Worm (Caenorhabditis elegans) whole organism, young adult: ENCODE data around the gene col-129.

ENCODE experiments used
- D2030.7 ChIP-seq: fragments of 200-800 bp; sonication (Bioruptor generic); IDR thresholded peaks from 2 replicates; pipeline ENCODE4 v1.3.6; 2022; ENCODE audit warnings: missing genetic modification reagents, missing genetic modification characterization, missing compliant biosample characterization
- F10E7.11 ChIP-seq: sonication (generic microtip); optimal IDR thresholded peaks from 2 replicates; lab custom pipeline; 2017; ENCODE audit warnings: mild to moderate bottlenecking, missing genetic modification characterization, moderate library complexity, missing compliant biosample characterization
- F52B5.7 ChIP-seq: sonication (generic microtip); optimal IDR thresholded peaks from 2 replicates; lab custom pipeline; 2016; ENCODE audit warnings: mild to moderate bottlenecking, missing genetic modification characterization, missing compliant biosample characterization
- F55B11.4 ChIP-seq: sonication (generic microtip); optimal IDR thresholded peaks from 2 replicates; lab custom pipeline; 2016; ENCODE audit warnings: missing compliant biosample characterization, missing genetic modification characterization, borderline replicate concordance; ENCODE audit not compliant: insufficient read depth
- K12H6.12 ChIP-seq: fragments of 200-800 bp; sonication (Bioruptor generic); optimal IDR thresholded peaks from 2 replicates; lab custom pipeline; 2018; ENCODE audit warnings: mild to moderate bottlenecking, missing genetic modification characterization, missing compliant biosample characterization
- Y56A3A.18 ChIP-seq: fragments of 200-800 bp; sonication (Bioruptor generic); IDR thresholded peaks from 2 replicates; pipeline ENCODE4 v1.3.6; 2022; ENCODE audit warnings: missing genetic modification reagents, missing genetic modification characterization, missing compliant biosample characterization
- aptf-3 ChIP-seq: fragments of 200-800 bp; sonication (Bioruptor generic); IDR thresholded peaks from 2 replicates; pipeline ENCODE4 v1.3.6; 2022; ENCODE audit warnings: missing genetic modification characterization, missing compliant biosample characterization
- attf-3 ChIP-seq: fragments of 200-800 bp; sonication (Bioruptor generic); conservative IDR thresholded peaks from 2 replicates; pipeline ENCODE4 v1.3.6; 2022; ENCODE audit warnings: missing genetic modification reagents, missing genetic modification characterization, missing compliant biosample characterization
- attf-5 ChIP-seq: fragments of 200-800 bp; sonication (Bioruptor generic); optimal IDR thresholded peaks from 2 replicates; lab custom pipeline; 2018; ENCODE audit warnings: mild to moderate bottlenecking, missing genetic modification characterization, missing compliant biosample characterization
- cebp-2 ChIP-seq: fragments of 200-800 bp; sonication (Bioruptor generic); IDR thresholded peaks from 2 replicates; pipeline ENCODE4 v1.3.6; 2022; ENCODE audit warnings: missing genetic modification characterization, missing compliant biosample characterization
- ceh-40 ChIP-seq: fragments of 200-800 bp; sonication (Bioruptor generic); IDR thresholded peaks from 2 replicates; pipeline ENCODE4 v1.3.6; 2022; ENCODE audit warnings: missing genetic modification characterization, missing compliant biosample characterization
- ceh-91 ChIP-seq: fragments of 200-800 bp; sonication (Bioruptor generic); IDR thresholded peaks from 2 replicates; pipeline ENCODE4 v1.3.6; 2022; ENCODE audit warnings: missing genetic modification reagents, missing genetic modification characterization, missing compliant biosample characterization
- chd-7 ChIP-seq: sonication (generic microtip); optimal IDR thresholded peaks from 2 replicates; lab custom pipeline; 2016; ENCODE audit warnings: mild to moderate bottlenecking, missing genetic modification characterization, moderate library complexity, missing compliant biosample characterization
- dox-1 ChIP-seq: fragments of 200-800 bp; sonication (Bioruptor generic); IDR thresholded peaks from 2 replicates; pipeline ENCODE4 v1.3.6; 2022; ENCODE audit warnings: missing genetic modification reagents, missing genetic modification characterization, missing compliant biosample characterization
- fkh-3 ChIP-seq: sonication (generic microtip); optimal IDR thresholded peaks from 2 replicates; lab custom pipeline; 2016; ENCODE audit warnings: mild to moderate bottlenecking, missing genetic modification characterization, missing compliant biosample characterization
- hmg-1.2 ChIP-seq: fragments of 200-800 bp; sonication (Bioruptor generic); IDR thresholded peaks from 2 replicates; pipeline ENCODE4 v1.3.6; 2022; ENCODE audit warnings: missing genetic modification reagents, missing genetic modification characterization, missing compliant biosample characterization
- hmg-20 ChIP-seq: fragments of 200-800 bp; sonication (Bioruptor generic); IDR thresholded peaks from 2 replicates; pipeline ENCODE4 v1.3.6; 2022; ENCODE audit warnings: missing genetic modification reagents, missing genetic modification characterization, missing compliant biosample characterization
- let-607 ChIP-seq, 2 experiments: fragments of 200-800 bp in 1 of 2; sonication (Bioruptor generic) in 1 of 2; sonication (generic microtip) in 1 of 2; optimal IDR thresholded peaks; 2 replicates each; lab custom pipeline; 2016 to 2018; ENCODE audit warnings: mild to moderate bottlenecking in 2 of 2, missing compliant biosample characterization in 2 of 2, missing genetic modification characterization in 2 of 2, moderate library complexity in 2 of 2, missing genotype in 1 of 2
- lir-1 ChIP-seq: fragments of 200-800 bp; sonication (Bioruptor generic); conservative IDR thresholded peaks from 2 replicates; pipeline ENCODE4 v1.3.6; 2022; ENCODE audit warnings: missing genetic modification reagents, missing genetic modification characterization, missing compliant biosample characterization
- lsl-1 ChIP-seq: fragments of 200-800 bp; sonication (Bioruptor generic); optimal IDR thresholded peaks from 2 replicates; lab custom pipeline; 2018; ENCODE audit warnings: mild to moderate bottlenecking, missing genetic modification characterization, moderate library complexity, missing compliant biosample characterization
- lsy-27 ChIP-seq: sonication (generic microtip); optimal IDR thresholded peaks from 2 replicates; lab custom pipeline; 2017; ENCODE audit warnings: missing genetic modification characterization, mild to moderate bottlenecking, missing compliant biosample characterization, antibody characterized with exemption, missing genotype, borderline replicate concordance; ENCODE audit not compliant: insufficient read depth
- madf-3 ChIP-seq: fragments of 200-800 bp; sonication (Bioruptor generic); IDR thresholded peaks from 2 replicates; pipeline ENCODE4 v1.3.6; 2022; ENCODE audit warnings: missing genetic modification reagents, missing genetic modification characterization, missing compliant biosample characterization
- nhr-120 ChIP-seq: fragments of 200-800 bp; sonication (Bioruptor generic); IDR thresholded peaks from 2 replicates; pipeline ENCODE4 v1.3.6; 2022; ENCODE audit warnings: missing genetic modification characterization, missing compliant biosample characterization
- nhr-80 ChIP-seq: sonication (generic microtip); optimal IDR thresholded peaks from 2 replicates; lab custom pipeline; 2016; ENCODE audit warnings: missing genetic modification characterization, missing compliant biosample characterization
- rcor-1 ChIP-seq: fragments of 200-800 bp; sonication (Bioruptor generic); IDR thresholded peaks from 2 replicates; pipeline ENCODE4 v1.3.6; 2022; ENCODE audit warnings: missing genetic modification reagents, missing genetic modification characterization, missing compliant biosample characterization
- repo-1 ChIP-seq: sonication (generic microtip); optimal IDR thresholded peaks from 2 replicates; lab custom pipeline; 2017; ENCODE audit warnings: mild to moderate bottlenecking, missing genetic modification characterization, missing compliant biosample characterization
- sea-2 ChIP-seq: fragments of 200-800 bp; sonication (Bioruptor generic); IDR thresholded peaks from 2 replicates; pipeline ENCODE4 v1.3.6; 2022; ENCODE audit warnings: missing genetic modification characterization, missing compliant biosample characterization
- snpc-1.1 ChIP-seq: sonication (generic microtip); optimal IDR thresholded peaks from 2 replicates; lab custom pipeline; 2017; ENCODE audit warnings: missing genetic modification characterization, mild to moderate bottlenecking, missing compliant biosample characterization, antibody characterized with exemption, moderate library complexity, missing genotype, missing genetic modification reagents; ENCODE audit not compliant: insufficient read depth
- snpc-3.4 ChIP-seq: sonication (generic microtip); optimal IDR thresholded peaks from 2 replicates; lab custom pipeline; 2017; ENCODE audit warnings: missing genetic modification characterization, mild to moderate bottlenecking, missing compliant biosample characterization, antibody characterized with exemption, moderate library complexity, missing genotype, missing genetic modification reagents
- sptf-2 ChIP-seq: fragments of 200-800 bp; sonication (Bioruptor generic); optimal IDR thresholded peaks from 2 replicates; lab custom pipeline; 2018; ENCODE audit warnings: mild to moderate bottlenecking, missing genetic modification characterization, missing compliant biosample characterization
- tlf-1 ChIP-seq: fragments of 200-800 bp; sonication (Bioruptor generic); optimal IDR thresholded peaks from 2 replicates; lab custom pipeline; 2018; ENCODE audit warnings: mild to moderate bottlenecking, missing genetic modification characterization, missing compliant biosample characterization
- unc-62 ChIP-seq: fragments of 150-350 bp; optimal IDR thresholded peaks from 2 replicates; lab custom pipeline; 2014; ENCODE audit warnings: missing biosample characterization, missing genetic modification reagents, missing genetic modification characterization
- ztf-22 ChIP-seq: fragments of 200-800 bp; sonication (Bioruptor generic); optimal IDR thresholded peaks from 2 replicates; lab custom pipeline; 2018; ENCODE audit warnings: mild to moderate bottlenecking, missing genetic modification characterization, moderate library complexity, missing compliant biosample characterization
- ztf-26 ChIP-seq: sonication (generic microtip); optimal IDR thresholded peaks from 2 replicates; lab custom pipeline; 2017; ENCODE audit warnings: missing genetic modification characterization, missing compliant biosample characterization
- ztf-3 ChIP-seq: fragments of 200-800 bp; sonication (Bioruptor generic); optimal IDR thresholded peaks from 2 replicates; lab custom pipeline; 2018; ENCODE audit warnings: mild to moderate bottlenecking, missing genetic modification characterization, missing compliant biosample characterization
- ztf-6 ChIP-seq: fragments of 200-800 bp; sonication (Bioruptor generic); IDR thresholded peaks from 2 replicates; pipeline ENCODE4 v1.3.6; 2022; ENCODE audit warnings: missing genetic modification reagents, missing genetic modification characterization, missing compliant biosample characterization

Gene col-129

ce11 chrIV:12108984-12109657, 1.1 kb downstream of the col-129 start (continued):
- no peak for TF ChIP-seq dox-1 (GFP tag; lab: Robert Waterston, UW)
- no peak for TF ChIP-seq ztf-6
- no peak for TF ChIP-seq ztf-26 (tag; lab: Kevin White, UChicago)
- no peak for TF ChIP-seq ceh-91
- TF ChIP-seq, all 124 proteins: peak for 6

ce11 chrIV:12105558-12105957, 4.7 kb downstream of the col-129 start, which contains the start of gene M18.3:
M18.3 (plus strand) TSS chrIV:12105858.
- TF ChIP-seq attf-5 (GFP tag; lab: Kevin White, UChicago) (no peak), ztf-3 (no peak), K12H6.12 (tag; lab: Kevin White, UChicago) (no peak), hmg-20 (no peak), tlf-1 (GFP tag; lab: Kevin White, UChicago) (no peak), snpc-1.1 (tag; lab: Kevin White, UChicago) (no peak), sptf-2 (GFP tag; lab: Kevin White, UChicago) (no peak), ztf-26 (tag; lab: Kevin White, UChicago) (no peak), chd-7 (tag; lab: Kevin White, UChicago) (no peak), lir-1 (GFP tag; lab: Robert Waterston, UW) (no peak), rcor-1 (GFP tag; lab: Robert Waterston, UW) (no peak), repo-1 (no peak), unc-62 (GFP tag; lab: Kevin White, UChicago) (no peak), aptf-3 (GFP tag; lab: Robert Waterston, UW) (no peak), snpc-3.4 (tag; lab: Kevin White, UChicago) (no peak), let-607 (tag; optimal IDR thresholded peaks at IDR 0.05; lab: Kevin White, UChicago) (no peak), attf-3 (GFP tag; lab: Robert Waterston, UW) (no peak)

- TF ChIP-seq sea-2 (GFP tag; lab: Robert Waterston, UW) = no peak
- no peak for TF ChIP-seq ceh-91
- no peak for TF ChIP-seq F55B11.4 (tag; lab: Kevin White, UChicago)
- no peak for TF ChIP-seq D2030.7 (GFP tag; lab: Robert Waterston, UW)
- TF ChIP-seq Y56A3A.18 (GFP tag; lab: Robert Waterston, UW) = no peak
- no peak for TF ChIP-seq repo-1
- no peak for TF ChIP-seq hmg-1.2 (GFP tag; lab: Robert Waterston, UW)
- TF ChIP-seq madf-3 (GFP tag; lab: Robert Waterston, UW) = no peak
- no peak for TF ChIP-seq F10E7.11 (tag; lab: Kevin White, UChicago)
- TF ChIP-seq, all 124 proteins: peak for 0
Measured at ce11 chrIV:12096479-12096878, 13.8 kb downstream of the col-129 start, which contains the start of gene mon-2. mon-2 (plus strand) TSS chrIV:12096779.

- no peak for TF ChIP-seq F52B5.7 (tag; lab: Kevin White, UChicago)
- no peak for TF ChIP-seq attf-3 (GFP tag; lab: Robert Waterston, UW)
Measured at ce11 chrIV:12093819-12094218, 16.4 kb downstream of the col-129 start, which contains the start of gene F11A10.5. F11A10.5 (plus strand) TSS chrIV:12094119.

ce11 chrIV:12093384-12093783, 16.9 kb downstream of the col-129 start, which contains the start of gene cpsf-4:
cpsf-4 (minus strand) TSS chrIV:12093445.
- TF ChIP-seq lsl-1 (GFP tag; lab: Kevin White, UChicago) (peak; percentile 70), nhr-120 (GFP tag; lab: Robert Waterston, UW) (no peak), lsy-27 (tag; lab: Kevin White, UChicago) (no peak), nhr-80 (tag; lab: Kevin White, UChicago) (no peak), cebp-2 (GFP tag; lab: Robert Waterston, UW) (no peak), fkh-3 (no peak), ztf-22 (GFP tag; lab: Kevin White, UChicago) (no peak), ceh-40 (GFP tag; lab: Robert Waterston, UW) (no peak)
